Fruit fly (Drosophila melanogaster) whole organism, embryonic: ENCODE results near the gene Rnf146.

Source experiments
- Bteb2 ChIP-seq: fragments of 200-800 bp; sonication (Bioruptor generic); optimal IDR thresholded peaks from 2 replicates; lab custom pipeline; 2016; ENCODE audit warnings: missing biosample characterization, missing genetic modification characterization
- CG10366 ChIP-seq: fragments of 200-800 bp; sonication (Bioruptor generic); IDR thresholded peaks from 2 replicates; pipeline ENCODE4 v1.3.6; 2022; ENCODE audit warnings: missing biosample characterization, missing genetic modification characterization
- CG11093 ChIP-seq: fragments of 200-800 bp; sonication (Bioruptor generic); IDR thresholded peaks from 3 replicates; pipeline ENCODE4 v1.3.6; 2022; ENCODE audit warnings: missing biosample characterization, missing genetic modification characterization
- CG12659 ChIP-seq: fragments of 200-800 bp; sonication (Bioruptor generic); optimal IDR thresholded peaks from 3 replicates; lab custom pipeline; 2017; ENCODE audit warnings: mild to moderate bottlenecking, missing biosample characterization, missing genetic modification reagents, missing genetic modification characterization
- CG14667 ChIP-seq: fragments of 200-800 bp; sonication (Bioruptor generic); IDR thresholded peaks from 2 replicates; pipeline ENCODE4 v1.3.6; 2022; ENCODE audit warnings: missing biosample characterization, missing genetic modification characterization
- CG14860 ChIP-seq: fragments of 200-800 bp; sonication (Bioruptor generic); IDR thresholded peaks from 3 replicates; pipeline ENCODE4 v1.3.6; 2022; ENCODE audit warnings: missing biosample characterization, missing genetic modification characterization; ENCODE audit not compliant: partially characterized antibody
- CG32772 ChIP-seq: fragments of 200-800 bp; sonication (Bioruptor generic); IDR thresholded peaks from 2 replicates; pipeline ENCODE4 v1.3.6; 2022; ENCODE audit warnings: missing biosample characterization, missing genetic modification characterization
- CG4282 ChIP-seq: fragments of 200-800 bp; sonication (Bioruptor generic); optimal IDR thresholded peaks from 2 replicates; lab custom pipeline; 2016; ENCODE audit warnings: missing biosample characterization, missing genetic modification characterization
- CG4617 ChIP-seq: fragments of 200-800 bp; sonication (Bioruptor generic); optimal IDR thresholded peaks from 3 replicates; lab custom pipeline; 2016; ENCODE audit warnings: missing biosample characterization, missing genetic modification characterization, borderline replicate concordance
- CG6765 ChIP-seq: fragments of 200-800 bp; sonication (Bioruptor generic); optimal IDR thresholded peaks from 3 replicates; lab custom pipeline; 2017; ENCODE audit warnings: missing biosample characterization, mild to moderate bottlenecking, missing genetic modification characterization
- CG6854 ChIP-seq: fragments of 200-800 bp; sonication (Bioruptor generic); optimal IDR thresholded peaks from 3 replicates; lab custom pipeline; 2017; ENCODE audit warnings: missing biosample characterization, mild to moderate bottlenecking, missing genetic modification characterization
- CG7786 ChIP-seq: fragments of 200-800 bp; sonication (Bioruptor generic); optimal IDR thresholded peaks from 2 replicates; lab custom pipeline; 2016; ENCODE audit warnings: missing biosample characterization, missing genetic modification characterization
- CG7839 ChIP-seq: fragments of 200-800 bp; sonication (Bioruptor generic); optimal IDR thresholded peaks from 3 replicates; lab custom pipeline; 2018; ENCODE audit warnings: missing biosample characterization, mild to moderate bottlenecking, missing genetic modification characterization, moderate library complexity
- CG8089 ChIP-seq: fragments of 200-800 bp; sonication (Bioruptor generic); optimal IDR thresholded peaks from 3 replicates; lab custom pipeline; 2016; ENCODE audit warnings: missing biosample characterization, missing genetic modification characterization
- CG8388 ChIP-seq: fragments of 200-800 bp; sonication (Bioruptor generic); optimal IDR thresholded peaks from 2 replicates; lab custom pipeline; 2019; ENCODE audit warnings: missing biosample characterization, mild to moderate bottlenecking, missing genetic modification characterization, moderate library complexity
- CG9609 ChIP-seq: fragments of 200-800 bp; sonication (Bioruptor generic); optimal IDR thresholded peaks from 3 replicates; lab custom pipeline; 2016; ENCODE audit warnings: missing biosample characterization, missing genetic modification characterization
- CG9876 ChIP-seq: fragments of 200-800 bp; sonication (Bioruptor generic); optimal IDR thresholded peaks from 2 replicates; lab custom pipeline; 2016; ENCODE audit warnings: missing biosample characterization, missing genetic modification characterization
- D19A ChIP-seq: fragments of 200-800 bp; optimal IDR thresholded peaks from 3 replicates; lab custom pipeline; 2019; ENCODE audit warnings: missing biosample characterization, mild to moderate bottlenecking, missing genetic modification characterization, moderate library complexity
- HLH4C ChIP-seq: fragments of 200-800 bp; sonication (Bioruptor generic); IDR thresholded peaks from 3 replicates; pipeline ENCODE4 v1.3.6; 2022; ENCODE audit warnings: missing biosample characterization, missing genetic modification characterization; ENCODE audit not compliant: partially characterized antibody
- Hmr ChIP-seq: fragments of 200-800 bp; sonication (Bioruptor generic); optimal IDR thresholded peaks from 3 replicates; lab custom pipeline; 2017; ENCODE audit warnings: mild to moderate bottlenecking, missing biosample characterization, missing genetic modification reagents, missing genetic modification characterization
- Hsf ChIP-seq: fragments of 200-800 bp; sonication (Bioruptor generic); optimal IDR thresholded peaks from 3 replicates; lab custom pipeline; 2016; ENCODE audit warnings: missing biosample characterization, missing genetic modification characterization
- Jarid2 ChIP-seq: fragments of 200-800 bp; sonication (Bioruptor generic); optimal IDR thresholded peaks from 3 replicates; lab custom pipeline; 2017; ENCODE audit warnings: mild to moderate bottlenecking, missing biosample characterization, missing genetic modification reagents, missing genetic modification characterization
- Lhr ChIP-seq: fragments of 200-800 bp; sonication (Bioruptor generic); optimal IDR thresholded peaks from 3 replicates; lab custom pipeline; 2017; ENCODE audit warnings: mild to moderate bottlenecking, missing biosample characterization, missing genetic modification reagents, missing genetic modification characterization
- MTF-1 ChIP-seq: fragments of 200-800 bp; sonication (Bioruptor generic); optimal IDR thresholded peaks from 2 replicates; lab custom pipeline; 2018; ENCODE audit warnings: missing biosample characterization, mild to moderate bottlenecking, missing genetic modification characterization, borderline replicate concordance
- Max ChIP-seq: fragments of 200-800 bp; sonication (Bioruptor generic); optimal IDR thresholded peaks from 2 replicates; lab custom pipeline; 2016; ENCODE audit warnings: missing biosample characterization, mild to moderate bottlenecking, missing genetic modification characterization
- Oaz ChIP-seq: fragments of 200-800 bp; sonication (Bioruptor generic); IDR thresholded peaks from 2 replicates; pipeline ENCODE4 v1.3.6; 2022; ENCODE audit warnings: missing biosample characterization, missing genetic modification characterization
- Sox102F ChIP-seq: fragments of 200-800 bp; sonication (Bioruptor generic); optimal IDR thresholded peaks from 2 replicates; lab custom pipeline; 2018; ENCODE audit warnings: missing biosample characterization, mild to moderate bottlenecking, missing genetic modification characterization, moderate library complexity
- Sry-δ ChIP-seq: fragments of 200-800 bp; sonication (Bioruptor generic); optimal IDR thresholded peaks from 2 replicates; lab custom pipeline; 2016; ENCODE audit warnings: missing biosample characterization, missing genetic modification characterization
- aop ChIP-seq: fragments of 200-800 bp; sonication (Bioruptor generic); IDR thresholded peaks from 2 replicates; pipeline ENCODE4 v1.3.6; 2022; ENCODE audit warnings: missing biosample characterization, missing genetic modification characterization
- bbx ChIP-seq: fragments of 200-800 bp; sonication (Bioruptor generic); IDR thresholded peaks from 2 replicates; pipeline ENCODE4 v1.3.6; 2022; ENCODE audit warnings: missing biosample characterization, missing genetic modification characterization; ENCODE audit not compliant: partially characterized antibody
- cg ChIP-seq: fragments of 200-800 bp; sonication (Bioruptor generic); optimal IDR thresholded peaks from 3 replicates; lab custom pipeline; 2019; ENCODE audit warnings: missing biosample characterization, mild to moderate bottlenecking, missing genetic modification characterization, moderate library complexity
- corto ChIP-seq: fragments of 200-800 bp; sonication (Bioruptor generic); optimal IDR thresholded peaks from 2 replicates; lab custom pipeline; 2016; ENCODE audit warnings: missing biosample characterization, mild to moderate bottlenecking, missing genetic modification characterization, moderate library complexity
- dimm ChIP-seq: fragments of 200-800 bp; sonication (Bioruptor generic); IDR thresholded peaks from 2 replicates; pipeline ENCODE4 v1.3.6; 2022; ENCODE audit warnings: missing biosample characterization, missing genetic modification characterization
- dysf ChIP-seq: fragments of 200-800 bp; sonication (Bioruptor generic); IDR thresholded peaks from 3 replicates; pipeline ENCODE4 v1.3.6; 2022; ENCODE audit warnings: missing biosample characterization, missing genetic modification characterization
- eyg ChIP-seq: fragments of 200-800 bp; sonication (Bioruptor generic); optimal IDR thresholded peaks from 3 replicates; lab custom pipeline; 2016; ENCODE audit warnings: missing biosample characterization, missing genetic modification characterization
- gfzf ChIP-seq: fragments of 200-800 bp; sonication (Bioruptor generic); optimal IDR thresholded peaks from 2 replicates; lab custom pipeline; 2016; ENCODE audit warnings: missing biosample characterization, mild to moderate bottlenecking, missing genetic modification characterization, moderate library complexity
- grau ChIP-seq: fragments of 200-800 bp; optimal IDR thresholded peaks from 3 replicates; lab custom pipeline; 2019; ENCODE audit warnings: missing biosample characterization, mild to moderate bottlenecking, missing genetic modification characterization, moderate library complexity
- grn ChIP-seq: fragments of 200-800 bp; sonication (Bioruptor generic); optimal IDR thresholded peaks from 3 replicates; lab custom pipeline; 2017; ENCODE audit warnings: missing biosample characterization, missing genetic modification characterization
- gro ChIP-seq: fragments of 200-800 bp; sonication (Bioruptor generic); optimal IDR thresholded peaks from 2 replicates; lab custom pipeline; 2016; ENCODE audit warnings: missing biosample characterization, missing genetic modification characterization
- jumu ChIP-seq: fragments of 200-800 bp; sonication (Bioruptor generic); optimal IDR thresholded peaks from 3 replicates; lab custom pipeline; 2016; ENCODE audit warnings: missing biosample characterization, missing genetic modification characterization
- lbe ChIP-seq: fragments of 200-800 bp; sonication (Bioruptor generic); optimal IDR thresholded peaks from 2 replicates; lab custom pipeline; 2016; ENCODE audit warnings: missing biosample characterization, mild to moderate bottlenecking, missing genetic modification characterization
- maf-S ChIP-seq: fragments of 200-800 bp; sonication (Bioruptor generic); optimal IDR thresholded peaks from 2 replicates; lab custom pipeline; 2016; ENCODE audit warnings: missing biosample characterization, missing genetic modification characterization
- mld ChIP-seq: fragments of 200-800 bp; sonication (Bioruptor generic); IDR thresholded peaks from 3 replicates; pipeline ENCODE4 v1.3.6; 2022; ENCODE audit warnings: missing biosample characterization, missing genetic modification characterization; ENCODE audit not compliant: partially characterized antibody
- nom ChIP-seq: fragments of 200-800 bp; sonication (Bioruptor generic); optimal IDR thresholded peaks from 2 replicates; lab custom pipeline; 2017; ENCODE audit warnings: missing biosample characterization, missing genetic modification characterization, mild to moderate bottlenecking, moderate library complexity, missing genetic modification reagents
- schlank ChIP-seq: fragments of 200-800 bp; sonication (Bioruptor generic); optimal IDR thresholded peaks from 2 replicates; lab custom pipeline; 2018; ENCODE audit warnings: missing biosample characterization, mild to moderate bottlenecking, missing genetic modification characterization
- scrt ChIP-seq: fragments of 200-800 bp; sonication (Bioruptor generic); optimal IDR thresholded peaks from 2 replicates; lab custom pipeline; 2018; ENCODE audit warnings: missing biosample characterization, mild to moderate bottlenecking, missing genetic modification characterization, moderate library complexity
- sd ChIP-seq: fragments of 200-800 bp; sonication (Bioruptor generic); optimal IDR thresholded peaks from 3 replicates; lab custom pipeline; 2018; ENCODE audit warnings: missing biosample characterization, mild to moderate bottlenecking, missing genetic modification characterization, moderate library complexity
- sim ChIP-seq: fragments of 200-800 bp; sonication (Bioruptor generic); IDR thresholded peaks from 2 replicates; pipeline ENCODE4 v1.3.6; 2022; ENCODE audit warnings: missing biosample characterization, missing genetic modification characterization
- tio ChIP-seq: fragments of 200-800 bp; sonication (Bioruptor generic); optimal IDR thresholded peaks from 2 replicates; lab custom pipeline; 2017; ENCODE audit warnings: missing biosample characterization, missing genetic modification characterization, inconsistent platforms
- unc-4 ChIP-seq: fragments of 200-800 bp; sonication (Bioruptor generic); IDR thresholded peaks from 2 replicates; pipeline ENCODE4 v1.3.6; 2022; ENCODE audit warnings: missing biosample characterization, missing genetic modification characterization; ENCODE audit not compliant: partially characterized antibody

The Rnf146 gene

dm6 chr3L:19687200-19687687 lies 44.6 kb upstream of the Rnf146 start, which contains the start of the genes CG8765 and Gbeta76C (continued):
- peak; percentile 74 for TF ChIP-seq CG12659
- peak; percentile 19 for TF ChIP-seq Max (GFP tag; lab: Kevin White, UChicago)
- TF ChIP-seq sd (tag; lab: Kevin White, UChicago): no peak
- TF ChIP-seq aop (GFP tag; lab: Robert Waterston, UW): no peak
- peak; percentile 27; the same call in 1 of the 3 replicates for TF ChIP-seq dysf (GFP tag; lab: Robert Waterston, UW)
- TF ChIP-seq MTF-1 (GFP tag; lab: Kevin White, UChicago): no peak
- no peak for TF ChIP-seq CG11093 (GFP tag; lab: Robert Waterston, UW)
- peak; percentile 54 for TF ChIP-seq gro (GFP tag; lab: Kevin White, UChicago)
- peak; percentile 53 for TF ChIP-seq Bteb2 (GFP tag; lab: Kevin White, UChicago)
- peak; percentile 50 for TF ChIP-seq CG9609
- no peak for TF ChIP-seq CG14860 (GFP tag; lab: Robert Waterston, UW)
- peak; percentile 67 for TF ChIP-seq Sry-δ (GFP tag; lab: Kevin White, UChicago)
- no peak for TF ChIP-seq CG10366 (GFP tag; lab: Robert Waterston, UW)
- no peak for TF ChIP-seq CG6765 (GFP tag; lab: Kevin White, UChicago)
- TF ChIP-seq mld: no peak
- no peak for TF ChIP-seq HLH4C (GFP tag; lab: Robert Waterston, UW)
- TF ChIP-seq sim (GFP tag; lab: Robert Waterston, UW): no peak
- TF ChIP-seq CG8388 (GFP tag; lab: Kevin White, UChicago): no peak
- no peak for TF ChIP-seq CG8089
- no peak for TF ChIP-seq eyg (GFP tag; lab: Kevin White, UChicago)
- no peak for TF ChIP-seq schlank
- TF ChIP-seq CG7786 (GFP tag; lab: Kevin White, UChicago): peak; percentile 13
- TF ChIP-seq Hmr (GFP tag; lab: Kevin White, UChicago): peak; percentile 74
- peak; percentile 68 for TF ChIP-seq CG4617 (GFP tag; lab: Kevin White, UChicago)
- peak; percentile 99 for TF ChIP-seq gfzf (GFP tag; lab: Kevin White, UChicago)
- TF ChIP-seq CG6854: no peak
- no peak for TF ChIP-seq grau (tag; lab: Kevin White, UChicago)
- TF ChIP-seq lbe (GFP tag; lab: Kevin White, UChicago): no peak
- peak; percentile 16 for TF ChIP-seq CG9876 (GFP tag; lab: Kevin White, UChicago)
- TF ChIP-seq Lhr (GFP tag; lab: Kevin White, UChicago): peak; percentile 93
- no peak for TF ChIP-seq nom (GFP tag; lab: Kevin White, UChicago)
- TF ChIP-seq grn (GFP tag; lab: Kevin White, UChicago): no peak
- TF ChIP-seq maf-S (GFP tag; lab: Kevin White, UChicago): no peak
- TF ChIP-seq CG4282 (GFP tag; lab: Kevin White, UChicago): no peak
- peak; percentile 37; the same call in 1 of the 2 replicates for TF ChIP-seq bbx (GFP tag; lab: Robert Waterston, UW)
- no peak for TF ChIP-seq scrt (GFP tag; lab: Kevin White, UChicago)
- TF ChIP-seq cg (GFP tag; lab: Kevin White, UChicago): no peak
- TF ChIP-seq dimm (GFP tag; lab: Robert Waterston, UW): no peak
- TF ChIP-seq corto (GFP tag; lab: Kevin White, UChicago): no peak
- no peak for TF ChIP-seq CG14667 (GFP tag; lab: Robert Waterston, UW)
- no peak for TF ChIP-seq tio (GFP tag; lab: Kevin White, UChicago)
- TF ChIP-seq Hsf (GFP tag; lab: Kevin White, UChicago): peak; percentile 63
- TF ChIP-seq CG32772 (GFP tag; lab: Robert Waterston, UW): no peak
- TF ChIP-seq Oaz (GFP tag; lab: Robert Waterston, UW): no peak
- TF ChIP-seq D19A (tag; lab: Kevin White, UChicago): no peak
- TF ChIP-seq Jarid2: no peak
- peak; percentile 39 for TF ChIP-seq jumu (GFP tag; lab: Kevin White, UChicago)
- TF ChIP-seq unc-4 (GFP tag; lab: Robert Waterston, UW): peak; percentile 60
- TF ChIP-seq Sox102F: no peak
- no peak for TF ChIP-seq CG7839 (tag; lab: Kevin White, UChicago)
